Fruit fly (Drosophila melanogaster) whole organism, adult: ENCODE data around the gene CG31342.

Experiments used
- CG11617 ChIP-seq: fragments of 200-800 bp; sonication (Bioruptor generic); optimal IDR thresholded peaks from 2 replicates; lab custom pipeline; 2017; ENCODE audit warnings: mild to moderate bottlenecking, missing biosample characterization, missing genetic modification reagents, missing genetic modification characterization
- CG33017 ChIP-seq: fragments of 200-800 bp; sonication (Bioruptor generic); optimal IDR thresholded peaks from 2 replicates; lab custom pipeline; 2018; ENCODE audit warnings: missing biosample characterization, mild to moderate bottlenecking, missing genetic modification characterization, moderate library complexity
- Clk ChIP-seq: fragments of 200-800 bp; sonication (Bioruptor generic); optimal IDR thresholded peaks from 2 replicates; lab custom pipeline; 2017; ENCODE audit warnings: missing biosample characterization, missing genetic modification characterization
- Crg-1 ChIP-seq: fragments of 200-800 bp; sonication (Bioruptor generic); optimal IDR thresholded peaks from 2 replicates; lab custom pipeline; 2016; ENCODE audit warnings: missing biosample characterization, missing genetic modification characterization
- Hr96 ChIP-seq: fragments of 200-800 bp; sonication (Bioruptor generic); optimal IDR thresholded peaks from 2 replicates; lab custom pipeline; 2016; ENCODE audit warnings: missing biosample characterization, missing genetic modification characterization
- kay ChIP-seq: fragments of 200-800 bp; sonication (Bioruptor generic); peaks from one replicate; lab custom pipeline; 2016; ENCODE audit warnings: missing biosample characterization, missing genetic modification characterization, borderline replicate concordance
- toe ChIP-seq: fragments of 200-800 bp; sonication (Bioruptor generic); optimal IDR thresholded peaks from 2 replicates; lab custom pipeline; 2016; ENCODE audit warnings: missing biosample characterization, missing genetic modification characterization

DNA sequence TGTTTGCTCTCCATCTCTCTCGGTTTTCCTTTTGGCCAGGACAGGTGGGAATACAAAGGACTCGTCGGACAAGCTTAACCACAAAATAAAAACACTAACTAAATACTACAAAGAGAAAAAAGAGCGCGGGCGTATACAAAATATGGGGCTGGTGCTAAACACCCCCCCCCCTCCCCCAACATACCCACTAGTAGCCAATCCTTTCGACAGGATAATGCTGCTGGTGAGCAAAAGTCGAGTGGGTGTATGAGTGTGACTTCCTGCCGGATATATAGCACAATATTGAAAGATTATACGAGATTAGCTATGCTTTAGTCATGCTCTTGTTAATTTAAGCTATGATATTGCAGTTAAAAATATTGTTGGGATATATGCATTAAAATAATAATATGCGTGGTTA is 10.6 kb upstream of the CG31342 start:
- no peak for TF ChIP-seq kay
- TF ChIP-seq toe (GFP tag; lab: Kevin White, UChicago) = no peak
- TF ChIP-seq Crg-1 (GFP tag; lab: Kevin White, UChicago) = no peak
- no peak for TF ChIP-seq CG33017 (tag; lab: Kevin White, UChicago)
- no peak for TF ChIP-seq CG11617 (GFP tag; lab: Kevin White, UChicago)
- no peak for TF ChIP-seq Hr96 (GFP tag; lab: Kevin White, UChicago)
- TF ChIP-seq Clk = no peak
